Fruit fly (Drosophila melanogaster) whole organism, adult: Measurements from ENCODE around the gene Itgbn.

Experiments used
- CG11617 ChIP-seq: fragments of 200-800 bp; sonication (Bioruptor generic); optimal IDR thresholded peaks from 2 replicates; lab custom pipeline; 2017; ENCODE audit warnings: mild to moderate bottlenecking, missing biosample characterization, missing genetic modification reagents, missing genetic modification characterization
- CG12768 ChIP-seq: fragments of 200-800 bp; sonication (Bioruptor generic); optimal IDR thresholded peaks from 2 replicates; lab custom pipeline; 2017; ENCODE audit warnings: missing biosample characterization, missing genetic modification characterization, mild to moderate bottlenecking, moderate library complexity, missing genetic modification reagents
- CG14711 ChIP-seq: fragments of 200-800 bp; sonication (Bioruptor generic); optimal IDR thresholded peaks from 2 replicates; lab custom pipeline; 2018; ENCODE audit warnings: missing biosample characterization, mild to moderate bottlenecking, missing genetic modification characterization, moderate library complexity
- CG1620 ChIP-seq: fragments of 200-800 bp; sonication (Bioruptor generic); optimal IDR thresholded peaks from 2 replicates; lab custom pipeline; 2016; ENCODE audit warnings: missing biosample characterization, missing genetic modification characterization
- CG7045 ChIP-seq: fragments of 200-800 bp; sonication (Bioruptor generic); optimal IDR thresholded peaks from 2 replicates; lab custom pipeline; 2017; ENCODE audit warnings: missing biosample characterization, mild to moderate bottlenecking, missing genetic modification characterization
- CG7101 ChIP-seq: fragments of 200-800 bp; sonication (Bioruptor generic); optimal IDR thresholded peaks from 2 replicates; lab custom pipeline; 2018; ENCODE audit warnings: missing biosample characterization, mild to moderate bottlenecking, missing genetic modification characterization, moderate library complexity
- Clk ChIP-seq: fragments of 200-800 bp; sonication (Bioruptor generic); optimal IDR thresholded peaks from 2 replicates; lab custom pipeline; 2017; ENCODE audit warnings: missing biosample characterization, missing genetic modification characterization
- Crg-1 ChIP-seq: fragments of 200-800 bp; sonication (Bioruptor generic); optimal IDR thresholded peaks from 2 replicates; lab custom pipeline; 2016; ENCODE audit warnings: missing biosample characterization, missing genetic modification characterization
- cic ChIP-seq: fragments of 200-800 bp; sonication (Bioruptor generic); optimal IDR thresholded peaks from 2 replicates; lab custom pipeline; 2017; ENCODE audit warnings: missing biosample characterization, mild to moderate bottlenecking, missing genetic modification characterization, moderate library complexity
- cnc ChIP-seq, 2 experiments: fragments of >200 bp; optimal IDR thresholded peaks; 2 replicates each; lab custom pipeline; 2017
- kay ChIP-seq: fragments of 200-800 bp; sonication (Bioruptor generic); peaks from one replicate; lab custom pipeline; 2016; ENCODE audit warnings: missing biosample characterization, missing genetic modification characterization, borderline replicate concordance
- pad ChIP-seq: fragments of 200-800 bp; sonication (Bioruptor generic); optimal IDR thresholded peaks from 3 replicates; lab custom pipeline; 2017; ENCODE audit warnings: missing biosample characterization, missing genetic modification characterization, mild to moderate bottlenecking, moderate library complexity, missing genetic modification reagents
- tj ChIP-seq: fragments of 200-800 bp; sonication (Bioruptor generic); optimal IDR thresholded peaks from 3 replicates; lab custom pipeline; 2017; ENCODE audit warnings: missing biosample characterization, mild to moderate bottlenecking, missing genetic modification characterization, moderate library complexity
- toe ChIP-seq: fragments of 200-800 bp; sonication (Bioruptor generic); optimal IDR thresholded peaks from 2 replicates; lab custom pipeline; 2016; ENCODE audit warnings: missing biosample characterization, missing genetic modification characterization

- TF ChIP-seq kay (no peak), CG14711 (no peak), cic (GFP tag; lab: Kevin White, UChicago) (no peak), tj (GFP tag; lab: Kevin White, UChicago) (no peak), CG7045 (GFP tag; lab: Kevin White, UChicago) (no peak), Clk (GFP tag; lab: Kevin White, UChicago) (no peak), cnc (optimal IDR thresholded peaks at IDR 0.05; lab: Kevin White, UChicago) (no peak), CG12768 (no peak), Crg-1 (no peak), pad (GFP tag; lab: Kevin White, UChicago) (no peak), CG1620 (GFP tag; lab: Kevin White, UChicago) (no peak), CG11617 (no peak), toe (GFP tag; lab: Kevin White, UChicago) (no peak), CG7101 (tag; lab: Kevin White, UChicago) (no peak)
These were observed 32.8 kb upstream of the Itgbn start for dm6 chr2L:21020015-21020414.
